Worm (Caenorhabditis elegans): Measurements from ENCODE around the gene spp-6.
A peak's percentile ranks its signal among the peaks of the same experiment; 100 is the strongest.

The spp-6 gene

ce11 chrX:7284724-7285184 lies 32.4 kb upstream of the spp-6 start (continued):
- TF ChIP-seq mef-2 (tag; optimal IDR thresholded peaks at IDR 0.05): no peak
- peak; percentile 27 for TF ChIP-seq nhr-77 (tag; optimal IDR thresholded peaks at IDR 0.05)
- TF ChIP-seq blmp-1 (tag; optimal IDR thresholded peaks at IDR 0.05): no peak
- peak; percentile 59 for TF ChIP-seq nhr-47 (tag; optimal IDR thresholded peaks at IDR 0.05)
- no peak for TF ChIP-seq pax-3 (tag; optimal IDR thresholded peaks at IDR 0.05)
- no peak for TF ChIP-seq jun-1 (tag; optimal IDR thresholded peaks at IDR 0.05)
- TF ChIP-seq ceh-63 (GFP tag; optimal IDR thresholded peaks at IDR 0.05): no peak
- peak; percentile 7 for TF ChIP-seq fos-1 (tag; optimal IDR thresholded peaks at IDR 0.05)
- peak; percentile 70 for TF ChIP-seq zag-1 (tag; optimal IDR thresholded peaks at IDR 0.05)
- TF ChIP-seq dsc-1 (tag; optimal IDR thresholded peaks at IDR 0.05): peak; percentile 44
- no peak for TF ChIP-seq grh-1 (GFP tag; IDR thresholded peaks at IDR 0.05)
- no peak for TF ChIP-seq elt-3 (tag; optimal IDR thresholded peaks at IDR 0.05)
- no peak for TF ChIP-seq zip-4 (GFP tag; optimal IDR thresholded peaks at IDR 0.05)
- TF ChIP-seq lsy-2 (tag; optimal IDR thresholded peaks at IDR 0.05): peak; percentile 16 to 63
- TF ChIP-seq ztf-4 (tag; optimal IDR thresholded peaks at IDR 0.05): no peak
- peak; percentile 63 for TF ChIP-seq egl-13 (tag; optimal IDR thresholded peaks at IDR 0.05)
- TF ChIP-seq tlp-1 (tag; optimal IDR thresholded peaks at IDR 0.05): no peak
- peak; percentile 76 for TF ChIP-seq unc-86 (tag; optimal IDR thresholded peaks at IDR 0.05)
- no peak for TF ChIP-seq aly-2 (tag; optimal IDR thresholded peaks at IDR 0.05)
- TF ChIP-seq vab-15 (tag; optimal IDR thresholded peaks at IDR 0.05): no peak
- no peak for TF ChIP-seq unc-62 (GFP tag; optimal IDR thresholded peaks at IDR 0.05)
- no peak for TF ChIP-seq ceh-8 (GFP tag; optimal IDR thresholded peaks at IDR 0.05)
- TF ChIP-seq nhr-28 (tag; optimal IDR thresholded peaks at IDR 0.05): no peak
- peak; percentile 48 for TF ChIP-seq swsn-7 (tag; optimal IDR thresholded peaks at IDR 0.05)
- TF ChIP-seq nhr-20 (tag; optimal IDR thresholded peaks at IDR 0.05): peak; percentile 9
- no peak for TF ChIP-seq Y116A8C.19 (tag; optimal IDR thresholded peaks at IDR 0.05; ENCODE audit: borderline replicate concordance)
- no peak for TF ChIP-seq pag-3 (tag; optimal IDR thresholded peaks at IDR 0.05; ENCODE audit: borderline replicate concordance, insufficient read depth)

ce11 chrX:7289565-7289964 lies 27.6 kb upstream of the spp-6 start:
- no peak for TF ChIP-seq dpl-1 (GFP tag; optimal IDR thresholded peaks at IDR 0.05)

ce11 chrX:7290859-7291628 lies 26.1 kb upstream of the spp-6 start:
- TF ChIP-seq lsy-2 (tag; optimal IDR thresholded peaks at IDR 0.05) (peak in 1 of 2 experiments; percentile 3), nhr-77 (tag; optimal IDR thresholded peaks at IDR 0.05) (peak; percentile 18), xbp-1 (tag; optimal IDR thresholded peaks at IDR 0.05) (no peak), efl-1 (optimal IDR thresholded peaks at IDR 0.05) (no peak), efl-1 (GFP tag; optimal IDR thresholded peaks at IDR 0.05 in 1 of 2) (peak in 1 of 2 experiments; percentile 27), irx-1 (tag; optimal IDR thresholded peaks at IDR 0.05) (peak; percentile 21), lin-14 (GFP tag; optimal IDR thresholded peaks at IDR 0.05) (peak; percentile 31)

- TF ChIP-seq elt-2 (tag; optimal IDR thresholded peaks at IDR 0.05) (peak; percentile 31), ets-5 (GFP tag; IDR thresholded peaks at IDR 0.05) (no peak), lin-35 (GFP tag; optimal IDR thresholded peaks at IDR 0.05) (peak in 1 of 2 experiments; percentile 21), efl-1 (optimal IDR thresholded peaks at IDR 0.05) (no peak), efl-1 (GFP tag; optimal IDR thresholded peaks at IDR 0.05 in 1 of 2) (peak in 1 of 2 experiments; percentile 62)
Measured at ce11 chrX:7291810-7292209, 25.3 kb upstream of the spp-6 start, which contains the start of gene lron-7. Gene lron-7, plus strand, starts transcription at chrX:7292132.
